Worm (Caenorhabditis elegans) whole organism, mixed stage, embryonic: ENCODE results near the gene srd-12.

Experiments used
- M03D4.4 ChIP-seq: sonication (generic microtip); optimal IDR thresholded peaks from 2 replicates; lab custom pipeline; 2017; ENCODE audit warnings: mild to moderate bottlenecking, missing genetic modification characterization, missing compliant biosample characterization
- bed-3 ChIP-seq: fragments of 200-800 bp; sonication (Bioruptor generic); optimal IDR thresholded peaks from 3 replicates; lab custom pipeline; 2018; ENCODE audit warnings: mild to moderate bottlenecking, missing genetic modification characterization, moderate library complexity, missing compliant biosample characterization
- blmp-1 ChIP-seq: fragments of 150-350 bp; optimal IDR thresholded peaks from 2 replicates; lab custom pipeline; 2014; ENCODE audit warnings: missing biosample characterization, missing genetic modification characterization
- ceh-39 ChIP-seq: fragments of 150-350 bp; optimal IDR thresholded peaks from 2 replicates; lab custom pipeline; 2014; ENCODE audit warnings: missing biosample characterization, missing genetic modification characterization
- ceh-43 ChIP-seq: fragments of 200-800 bp; sonication (Bioruptor generic); optimal IDR thresholded peaks from 2 replicates; lab custom pipeline; 2018; ENCODE audit warnings: mild to moderate bottlenecking, missing genetic modification characterization, moderate library complexity, missing compliant biosample characterization
- ceh-83 ChIP-seq: fragments of 200-800 bp; sonication (Bioruptor generic); optimal IDR thresholded peaks from 2 replicates; lab custom pipeline; 2018; ENCODE audit warnings: mild to moderate bottlenecking, missing genetic modification characterization, missing compliant biosample characterization
- ces-1 ChIP-seq: fragments of 150-350 bp; optimal IDR thresholded peaks from 2 replicates; lab custom pipeline; 2014; ENCODE audit warnings: missing biosample characterization, missing genetic modification reagents, missing genetic modification characterization
- cnd-1 ChIP-seq: fragments of 200-800 bp; sonication (Bioruptor generic); optimal IDR thresholded peaks from 2 replicates; lab custom pipeline; 2018; ENCODE audit warnings: mild to moderate bottlenecking, missing genetic modification characterization, missing compliant biosample characterization
- drap-1 ChIP-seq: fragments of 200-800 bp; sonication (Bioruptor generic); optimal IDR thresholded peaks from 3 replicates; lab custom pipeline; 2018; ENCODE audit warnings: mild to moderate bottlenecking, missing genetic modification characterization, missing compliant biosample characterization
- elt-1 ChIP-seq: sonication (generic microtip); optimal IDR thresholded peaks from 2 replicates; lab custom pipeline; 2017; ENCODE audit warnings: missing genetic modification characterization, mild to moderate bottlenecking, missing compliant biosample characterization, antibody characterized with exemption, moderate library complexity, borderline replicate concordance; ENCODE audit not compliant: insufficient read depth
- elt-3 ChIP-seq: fragments of 150-350 bp; optimal IDR thresholded peaks from 2 replicates; lab custom pipeline; 2014; ENCODE audit warnings: missing biosample characterization, missing genetic modification characterization
- ham-2 ChIP-seq: fragments of 200-800 bp; sonication (Bioruptor generic); optimal IDR thresholded peaks from 2 replicates; lab custom pipeline; 2018; ENCODE audit warnings: mild to moderate bottlenecking, missing genetic modification characterization, missing compliant biosample characterization
- hlh-1 ChIP-seq: fragments of 150-350 bp; optimal IDR thresholded peaks from 2 replicates; lab custom pipeline; 2014; ENCODE audit warnings: missing biosample characterization, missing genetic modification reagents, missing genetic modification characterization
- lin-32 ChIP-seq: fragments of 200-800 bp; sonication (Bioruptor generic); optimal IDR thresholded peaks from 2 replicates; lab custom pipeline; 2018; ENCODE audit warnings: mild to moderate bottlenecking, missing genetic modification characterization, missing compliant biosample characterization
- lsy-2 ChIP-seq: fragments of 150-350 bp; optimal IDR thresholded peaks from 2 replicates; lab custom pipeline; 2014; ENCODE audit warnings: missing biosample characterization, missing genetic modification characterization
- mab-5 ChIP-seq: fragments of 150-350 bp; optimal IDR thresholded peaks from 2 replicates; lab custom pipeline; 2014; ENCODE audit warnings: missing biosample characterization, missing genetic modification characterization
- mep-1 ChIP-seq: fragments of 150-350 bp; optimal IDR thresholded peaks from 2 replicates; lab custom pipeline; 2017; ENCODE audit warnings: missing biosample characterization, missing genetic modification reagents, missing genetic modification characterization, inconsistent platforms
- mls-2 ChIP-seq: sonication (generic microtip); optimal IDR thresholded peaks from 2 replicates; lab custom pipeline; 2016; ENCODE audit warnings: mild to moderate bottlenecking, missing genetic modification characterization, moderate library complexity, missing compliant biosample characterization
- nhr-2 ChIP-seq: fragments of 150-350 bp; optimal IDR thresholded peaks from 2 replicates; lab custom pipeline; 2014; ENCODE audit warnings: missing biosample characterization, missing genetic modification characterization
- nhr-237 ChIP-seq: fragments of 150-350 bp; optimal IDR thresholded peaks from 2 replicates; lab custom pipeline; 2014; ENCODE audit warnings: missing biosample characterization, missing genetic modification characterization
- nhr-28 ChIP-seq: fragments of 150-350 bp; optimal IDR thresholded peaks from 2 replicates; lab custom pipeline; 2014; ENCODE audit warnings: missing biosample characterization, missing genetic modification characterization
- nhr-76 ChIP-seq: sonication (generic microtip); optimal IDR thresholded peaks from 2 replicates; lab custom pipeline; 2017; ENCODE audit warnings: missing biosample characterization, missing genetic modification characterization
- pha-4 ChIP-seq: fragments of 150-350 bp; optimal IDR thresholded peaks from 2 replicates; lab custom pipeline; 2018; ENCODE audit warnings: missing biosample characterization, missing genetic modification reagents, missing genetic modification characterization
- sem-2 ChIP-seq: fragments of 200-800 bp; sonication (Bioruptor generic); optimal IDR thresholded peaks from 2 replicates; lab custom pipeline; 2018; ENCODE audit warnings: mild to moderate bottlenecking, missing genetic modification characterization, missing compliant biosample characterization
- snpc-4 ChIP-seq: fragments of 150-350 bp; optimal IDR thresholded peaks from 2 replicates; lab custom pipeline; 2014; ENCODE audit warnings: missing biosample characterization, missing genetic modification characterization
- sptf-1 ChIP-seq: sonication (generic microtip); optimal IDR thresholded peaks from 2 replicates; lab custom pipeline; 2017; ENCODE audit warnings: mild to moderate bottlenecking, missing genetic modification characterization, moderate library complexity, missing compliant biosample characterization
- tbx-8 ChIP-seq: fragments of 200-800 bp; sonication (Bioruptor generic); optimal IDR thresholded peaks from 2 replicates; lab custom pipeline; 2018; ENCODE audit warnings: mild to moderate bottlenecking, missing genetic modification characterization, moderate library complexity, missing compliant biosample characterization
- unc-120 ChIP-seq: sonication (generic microtip); optimal IDR thresholded peaks from 2 replicates; lab custom pipeline; 2017; ENCODE audit warnings: missing genetic modification characterization, missing compliant biosample characterization; ENCODE audit not compliant: poor library complexity, severe bottlenecking
- unc-62 ChIP-seq: fragments of 150-350 bp; optimal IDR thresholded peaks from 2 replicates; lab custom pipeline; 2014; ENCODE audit warnings: missing biosample characterization, missing genetic modification reagents, missing genetic modification characterization
- zip-8 ChIP-seq: fragments of 150-350 bp; optimal IDR thresholded peaks from 2 replicates; lab custom pipeline; 2014; ENCODE audit warnings: missing biosample characterization, missing genetic modification characterization
- ztf-11 ChIP-seq: fragments of 150-350 bp; optimal IDR thresholded peaks from 2 replicates; lab custom pipeline; 2014; ENCODE audit warnings: missing biosample characterization, missing genetic modification characterization

The srd-12 gene

DNA sequence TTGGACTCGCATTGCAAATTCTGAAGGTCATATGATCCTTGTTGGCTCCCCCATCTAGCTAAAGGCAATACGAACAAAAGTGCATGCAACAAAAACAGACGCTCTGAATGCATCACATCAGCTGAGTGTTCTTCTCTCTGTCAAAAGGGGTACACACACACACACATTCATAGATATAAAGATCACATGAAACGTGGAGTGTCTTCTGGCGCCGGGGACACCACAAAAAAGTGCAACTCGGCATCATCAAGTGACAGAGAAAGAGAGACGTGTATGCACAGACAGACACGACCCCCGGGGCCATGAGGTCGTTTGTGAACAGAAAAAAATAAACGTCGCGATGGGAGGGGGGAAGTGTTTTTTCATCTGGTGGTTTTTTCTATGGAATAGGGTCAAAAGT, 22.7 kb downstream of the srd-12 start:
- TF ChIP-seq unc-120 (peak; percentile 15), zip-8 (tag; lab: Kevin White, UChicago) (no peak)
- TF ChIP-seq, all 35 proteins: peak for 1

ce11 chrIV:5605225-5605624, 24.8 kb downstream of the srd-12 start:
- TF ChIP-seq hlh-1 (no peak), bed-3 (GFP tag; lab: Kevin White, UChicago) (no peak), tbx-8 (GFP tag; lab: Kevin White, UChicago) (no peak), blmp-1 (tag; lab: Kevin White, UChicago) (no peak), nhr-237 (no peak), ceh-39 (tag; lab: Kevin White, UChicago) (no peak), mls-2 (tag; lab: Kevin White, UChicago) (no peak), unc-62 (GFP tag; lab: Kevin White, UChicago) (no peak), unc-120 (no peak), ham-2 (no peak)

- TF ChIP-seq zip-8 (tag; lab: Kevin White, UChicago) (no peak), sem-2 (GFP tag; lab: Kevin White, UChicago) (no peak), drap-1 (GFP tag; lab: Kevin White, UChicago) (no peak), blmp-1 (tag; lab: Kevin White, UChicago) (no peak), ham-2 (no peak), lsy-2 (tag; lab: Kevin White, UChicago) (no peak), cnd-1 (tag; lab: Kevin White, UChicago) (no peak), tbx-8 (GFP tag; lab: Kevin White, UChicago) (no peak), nhr-76 (tag; lab: Kevin White, UChicago) (no peak), mls-2 (tag; lab: Kevin White, UChicago) (no peak), M03D4.4 (tag; lab: Kevin White, UChicago) (no peak), elt-3 (tag; lab: Kevin White, UChicago) (no peak), ceh-83 (GFP tag; lab: Kevin White, UChicago) (no peak), pha-4 (tag; lab: Kevin White, UChicago) (peak; percentile 89), ceh-43 (GFP tag; lab: Kevin White, UChicago) (no peak), lin-32 (no peak), nhr-28 (tag; lab: Kevin White, UChicago) (no peak), nhr-2 (tag; lab: Kevin White, UChicago) (no peak), ceh-39 (tag; lab: Kevin White, UChicago) (no peak), ztf-11 (tag; lab: Kevin White, UChicago) (no peak), sptf-1 (tag; lab: Kevin White, UChicago) (no peak), mep-1 (peak; percentile 12), unc-120 (peak; percentile 37), snpc-4 (tag; lab: Kevin White, UChicago) (no peak), hlh-1 (peak; percentile 38), unc-62 (GFP tag; lab: Kevin White, UChicago) (no peak), bed-3 (GFP tag; lab: Kevin White, UChicago) (no peak), elt-1 (tag; lab: Kevin White, UChicago) (no peak)
Observed at ce11 chrIV:5604465-5604864, 25.6 kb downstream of the srd-12 start.

DNA sequence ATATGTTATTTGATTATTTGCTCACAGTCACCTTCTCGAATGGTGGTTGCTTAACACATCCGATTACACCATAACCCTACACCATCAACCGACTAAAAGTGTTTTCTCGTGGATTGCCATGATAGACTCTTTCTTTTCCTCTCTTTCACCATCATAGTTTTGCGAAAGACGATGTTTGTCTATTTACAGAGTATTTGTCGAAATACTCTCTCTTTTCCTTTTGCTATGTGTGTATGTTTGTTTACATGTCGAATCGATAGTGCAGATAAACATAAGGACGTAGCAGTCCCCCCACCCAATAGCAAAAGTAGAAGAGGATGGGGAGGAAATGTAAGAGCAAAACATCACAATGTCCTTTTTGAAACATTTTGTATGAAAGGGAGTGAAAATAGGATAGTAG, 26.7 kb downstream of the srd-12 start:
- peak; percentile 87 for TF ChIP-seq pha-4 (tag; lab: Kevin White, UChicago)
- no peak for TF ChIP-seq nhr-76 (tag; lab: Kevin White, UChicago)

DNA sequence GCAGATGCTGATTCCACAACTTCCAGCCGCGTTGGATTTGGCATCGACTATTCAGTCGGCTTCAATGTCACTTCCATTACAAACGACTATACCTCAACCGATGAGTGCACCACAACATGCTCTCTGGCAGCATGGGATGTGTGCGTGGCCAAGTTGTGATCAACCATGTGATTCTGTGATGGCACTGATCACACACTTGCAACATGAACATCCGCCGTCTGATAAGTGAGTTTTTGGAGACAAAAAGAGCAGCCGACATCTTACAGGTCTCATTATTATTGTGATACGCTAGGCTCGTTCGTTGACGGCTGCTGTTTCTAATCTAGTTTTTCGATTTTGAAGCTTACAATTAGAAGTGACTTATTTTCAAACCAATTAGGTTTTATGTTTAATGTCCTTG, 27.6 kb downstream of the srd-12 start:
- TF ChIP-seq ces-1 (GFP tag; lab: Kevin White, UChicago) = no peak
- TF ChIP-seq drap-1 (GFP tag; lab: Kevin White, UChicago) = no peak
- TF ChIP-seq bed-3 (GFP tag; lab: Kevin White, UChicago) = no peak
- TF ChIP-seq unc-62 (GFP tag; lab: Kevin White, UChicago) = no peak
- TF ChIP-seq elt-3 (tag; lab: Kevin White, UChicago) = no peak
- TF ChIP-seq snpc-4 (tag; lab: Kevin White, UChicago) = no peak
- TF ChIP-seq nhr-76 (tag; lab: Kevin White, UChicago) = no peak
- TF ChIP-seq nhr-2 (tag; lab: Kevin White, UChicago) = no peak
- TF ChIP-seq mab-5 = no peak
- no peak for TF ChIP-seq unc-120
- TF ChIP-seq sem-2 (GFP tag; lab: Kevin White, UChicago) = no peak
- no peak for TF ChIP-seq blmp-1 (tag; lab: Kevin White, UChicago)
- no peak for TF ChIP-seq mls-2 (tag; lab: Kevin White, UChicago)
- TF ChIP-seq ceh-39 (tag; lab: Kevin White, UChicago) = no peak
- no peak for TF ChIP-seq ceh-43 (GFP tag; lab: Kevin White, UChicago)
- no peak for TF ChIP-seq zip-8 (tag; lab: Kevin White, UChicago)
- TF ChIP-seq sptf-1 (tag; lab: Kevin White, UChicago) = no peak
- no peak for TF ChIP-seq hlh-1
- TF ChIP-seq lsy-2 (tag; lab: Kevin White, UChicago) = no peak
- TF ChIP-seq pha-4 (tag; lab: Kevin White, UChicago) = no peak
